Fruit fly (Drosophila melanogaster): Measurements from ENCODE around the gene CG12535.
A peak's percentile ranks its signal among the peaks of the same experiment; 100 is the strongest.

Gene CG12535

DNA sequence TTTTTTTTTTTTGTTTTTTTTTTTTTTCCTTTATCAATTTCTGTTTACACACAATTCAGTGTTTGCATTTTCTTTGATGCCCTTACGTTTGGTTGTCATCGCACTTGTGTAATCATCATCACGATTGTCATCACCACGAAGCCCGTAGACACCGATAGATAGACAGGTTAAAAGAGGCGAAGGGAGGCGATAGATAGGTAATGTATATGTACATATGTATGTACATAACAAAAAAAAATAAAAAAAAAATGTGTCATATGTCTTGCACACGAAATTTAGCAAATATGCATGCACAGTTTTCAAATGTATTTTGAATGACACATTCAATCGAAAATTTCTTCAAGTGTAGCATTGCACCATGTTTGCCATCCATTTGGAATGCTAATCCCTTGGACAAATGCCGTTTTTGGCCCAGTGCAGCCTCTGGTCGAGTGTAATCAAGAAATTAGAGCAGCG, 91.0 kb downstream of the CG12535 start (continued):
- TF ChIP-seq fru (optimal IDR thresholded peaks at IDR 0.05) (no peak), CG7839 (tag; optimal IDR thresholded peaks at IDR 0.05) (peak; percentile 48), vnd (GFP tag; IDR thresholded peaks at IDR 0.05; ENCODE audit: partially characterized antibody) (no peak), CG10979 (tag; optimal IDR thresholded peaks at IDR 0.05) (peak; percentile 48), p53 (GFP tag; optimal IDR thresholded peaks at IDR 0.05) (no peak), CG5953 (GFP tag; IDR thresholded peaks at IDR 0.05) (no peak), CG1603 (tag; optimal IDR thresholded peaks at IDR 0.05) (peak; percentile 6), slp2 (GFP tag; optimal IDR thresholded peaks at IDR 0.05) (no peak), sc (optimal IDR thresholded peaks at IDR 0.05) (no peak), sc (GFP tag; optimal IDR thresholded peaks at IDR 0.05) (peak; percentile 55), CG1792 (GFP tag; optimal IDR thresholded peaks at IDR 0.05) (no peak), CG15601 (tag; optimal IDR thresholded peaks at IDR 0.05) (peak; percentile 56), klu (GFP tag; IDR thresholded peaks at IDR 0.05) (no peak), Eip74EF (GFP tag; optimal IDR thresholded peaks at IDR 0.05) (no peak), CG8478 (optimal IDR thresholded peaks at IDR 0.05) (no peak), twi (tag; optimal IDR thresholded peaks at IDR 0.05) (peak; percentile 25), Doc3 (GFP tag; IDR thresholded peaks at IDR 0.05; ENCODE audit: partially characterized antibody) (no peak), NK7.1 (GFP tag; optimal IDR thresholded peaks at IDR 0.05) (peak; percentile 22), CG30020 (tag; optimal IDR thresholded peaks at IDR 0.05) (no peak), CkIIα-i1 (GFP tag; IDR thresholded peaks at IDR 0.05) (no peak), CG13624 (GFP tag; optimal IDR thresholded peaks at IDR 0.05) (no peak), CG6272 (GFP tag; IDR thresholded peaks at IDR 0.05) (no peak), Tbp (GFP tag; optimal IDR thresholded peaks at IDR 0.05) (no peak), zfh1 (GFP tag; IDR thresholded peaks at IDR 0.05) (peak; percentile 52; the same call in 1 of the 3 replicates), corto (GFP tag; optimal IDR thresholded peaks at IDR 0.05) (no peak), Antp (GFP tag; optimal IDR thresholded peaks at IDR 0.05) (no peak), Bgb (GFP tag; IDR thresholded peaks at IDR 0.05; ENCODE audit: partially characterized antibody) (no peak), CG4854 (GFP tag; optimal IDR thresholded peaks at IDR 0.05) (no peak), Optix (GFP tag; IDR thresholded peaks at IDR 0.05) (no peak), CG9437 (GFP tag; optimal IDR thresholded peaks at IDR 0.05) (no peak), sqz (GFP tag; optimal IDR thresholded peaks at IDR 0.05) (peak; percentile 72), kah (GFP tag; optimal IDR thresholded peaks at IDR 0.05) (peak; percentile 22), CG14860 (GFP tag; IDR thresholded peaks at IDR 0.05; ENCODE audit: partially characterized antibody) (no peak), CG8924 (tag; optimal IDR thresholded peaks at IDR 0.05) (peak; percentile 35), CG11696 (GFP tag; IDR thresholded peaks at IDR 0.05) (no peak), Asciz (GFP tag; optimal IDR thresholded peaks at IDR 0.05) (peak; percentile 40), lab (GFP tag; optimal IDR thresholded peaks at IDR 0.05) (peak; percentile 62), Usf (GFP tag; optimal IDR thresholded peaks at IDR 0.05) (no peak), Spps (tag; optimal IDR thresholded peaks at IDR 0.05) (no peak), CG16863 (GFP tag; optimal IDR thresholded peaks at IDR 0.05) (no peak), Dad (GFP tag; optimal IDR thresholded peaks at IDR 0.05) (no peak), pb (GFP tag; optimal IDR thresholded peaks at IDR 0.05) (no peak), CG12391 (tag; optimal IDR thresholded peaks at IDR 0.05) (peak; percentile 46), nom (GFP tag; optimal IDR thresholded peaks at IDR 0.05) (no peak), CG3281 (GFP tag; optimal IDR thresholded peaks at IDR 0.05) (peak; percentile 41), rib (GFP tag; IDR thresholded peaks at IDR 0.05) (no peak), Hmx (GFP tag; optimal IDR thresholded peaks at IDR 0.05) (no peak), scrt (GFP tag; optimal IDR thresholded peaks at IDR 0.05) (peak; percentile 4), fd64A (GFP tag; optimal IDR thresholded peaks at IDR 0.05) (peak; percentile 2), CG3847 (GFP tag; IDR thresholded peaks at IDR 0.05) (no peak), tll (GFP tag; optimal IDR thresholded peaks at IDR 0.05) (no peak), crc (GFP tag; optimal IDR thresholded peaks at IDR 0.05) (no peak)
